Worm (Caenorhabditis elegans): Measurements from ENCODE around the gene npp-23.

ce11 chrIV:8853301-8853700 is 16.2 kb downstream of the npp-23 start:
- TF ChIP-seq T22C8.4 (GFP tag; IDR thresholded peaks at IDR 0.05) (no peak), cog-1 (tag; optimal IDR thresholded peaks at IDR 0.05) (no peak), flt-1 (GFP tag; IDR thresholded peaks at IDR 0.05) (no peak), med-1 (GFP tag; optimal IDR thresholded peaks at IDR 0.05; ENCODE audit: insufficient read depth) (no peak), ref-1 (GFP tag; conservative IDR thresholded peaks at IDR 0.05) (no peak)

Data from whole organism, midembryonic.